Fruit fly (Drosophila melanogaster) whole organism, embryonic: ENCODE data around the gene Men.

Experiments
- CG14860 ChIP-seq: fragments of 200-800 bp; sonication (Bioruptor generic); IDR thresholded peaks from 3 replicates; pipeline ENCODE4 v1.3.6; 2022; ENCODE audit warnings: missing biosample characterization, missing genetic modification characterization; ENCODE audit not compliant: partially characterized antibody
- CG6175 ChIP-seq: fragments of 200-800 bp; sonication (Bioruptor generic); IDR thresholded peaks from 3 replicates; pipeline ENCODE4 v1.3.6; 2022; ENCODE audit warnings: missing biosample characterization, missing genetic modification characterization
- CG7357 ChIP-seq: fragments of 200-800 bp; sonication (Bioruptor generic); IDR thresholded peaks from 3 replicates; pipeline ENCODE4 v1.3.6; 2022; ENCODE audit warnings: missing biosample characterization, missing genetic modification characterization
- Fer1 ChIP-seq: fragments of 200-800 bp; sonication (Bioruptor generic); optimal IDR thresholded peaks from 2 replicates; lab custom pipeline; 2017; ENCODE audit warnings: missing biosample characterization, mild to moderate bottlenecking, missing genetic modification characterization
- dan ChIP-seq: fragments of 200-800 bp; sonication (Bioruptor generic); IDR thresholded peaks from 2 replicates; pipeline ENCODE4 v1.3.6; 2022; ENCODE audit warnings: missing biosample characterization, missing genetic modification characterization
- dmrt11E ChIP-seq: fragments of 200-800 bp; sonication (Bioruptor generic); optimal IDR thresholded peaks from 3 replicates; lab custom pipeline; 2018; ENCODE audit warnings: missing biosample characterization, mild to moderate bottlenecking, missing genetic modification characterization, moderate library complexity
- ewg ChIP-seq: fragments of 200-800 bp; sonication (Bioruptor generic); optimal IDR thresholded peaks from 3 replicates; lab custom pipeline; 2017; ENCODE audit warnings: mild to moderate bottlenecking, missing biosample characterization, missing genetic modification reagents, missing genetic modification characterization
- jumu ChIP-seq: fragments of 200-800 bp; sonication (Bioruptor generic); optimal IDR thresholded peaks from 3 replicates; lab custom pipeline; 2016; ENCODE audit warnings: missing biosample characterization, missing genetic modification characterization
- pan ChIP-seq, 4 experiments: fragments of >200 bp in 3 of 4; fragments of 200-800 bp in 1 of 4; sonication (Bioruptor generic) in 1 of 4; optimal IDR thresholded peaks in 3 of 4; IDR thresholded peaks in 1 of 4; 2 replicates each; pipeline versions ENCODE4 v1.3.6 to Lab custom; 2017 to 2022; ENCODE audit warnings: missing biosample characterization in 2 of 4, missing genetic modification characterization in 2 of 4, mixed read lengths in 1 of 4
- ssp ChIP-seq: fragments of 200-800 bp; sonication (Bioruptor generic); IDR thresholded peaks from 2 replicates; pipeline ENCODE4 v1.3.6; 2022; ENCODE audit warnings: missing biosample characterization, missing genetic modification characterization

DNA sequence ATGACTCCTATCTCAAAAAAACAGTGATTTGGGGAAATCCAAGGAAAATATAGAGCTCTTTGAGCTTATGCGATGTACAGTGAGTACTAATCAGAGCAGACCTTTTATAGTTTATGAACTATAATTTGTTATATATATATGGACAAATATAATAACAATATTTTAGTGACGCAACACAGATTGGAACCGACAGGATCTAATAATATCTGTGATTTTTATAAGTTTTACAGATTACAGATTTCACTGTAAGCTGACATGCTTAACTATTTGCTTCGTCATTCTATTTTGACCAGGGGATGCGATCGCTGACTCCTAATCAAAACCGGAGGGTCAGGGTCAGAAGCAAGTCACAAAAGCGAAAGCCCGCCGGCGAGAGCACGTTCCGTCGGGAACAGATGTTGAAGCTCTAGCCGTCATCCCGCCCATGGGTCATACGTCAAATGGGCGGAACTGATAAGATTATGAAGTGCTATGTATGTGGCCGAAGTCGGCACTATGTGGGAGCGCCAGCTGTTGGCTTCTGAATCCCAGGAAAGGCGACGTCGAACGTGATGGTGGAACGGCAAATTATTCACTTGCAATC is 48.1 kb downstream of the Men start, which contains the start of gene Gnmt:
- TF ChIP-seq CG6175 (no peak), ewg (GFP tag; lab: Kevin White, UChicago) (no peak), ssp (GFP tag; lab: Robert Waterston, UW) (no peak), dan (GFP tag; lab: Robert Waterston, UW) (no peak), CG14860 (GFP tag; lab: Robert Waterston, UW) (no peak), pan (optimal IDR thresholded peaks at IDR 0.05; lab: Kevin White, UChicago) (no peak), pan (GFP tag; optimal IDR thresholded peaks at IDR 0.05 in 1 of 2, IDR thresholded peaks at IDR 0.05 in 1 of 2) (peak in 1 of 2 experiments; percentile 16), Fer1 (no peak), dmrt11E (tag; lab: Kevin White, UChicago) (no peak), CG7357 (GFP tag; lab: Robert Waterston, UW) (no peak), jumu (no peak)
